Worm (Caenorhabditis elegans): ENCODE results near the gene F58G6.7.

- TF ChIP-seq nhr-11 (tag; optimal IDR thresholded peaks at IDR 0.05) (no peak), ama-1 (optimal IDR thresholded peaks at IDR 0.05) (no peak), unc-62 (GFP tag; optimal IDR thresholded peaks at IDR 0.05) (no peak), Y55F3AM.14 (GFP tag; optimal IDR thresholded peaks at IDR 0.05) (no peak), lin-39 (tag; optimal IDR thresholded peaks at IDR 0.05) (no peak), lsy-2 (tag; optimal IDR thresholded peaks at IDR 0.05) (no peak), lin-11 (tag; optimal IDR thresholded peaks at IDR 0.05) (no peak), skn-1 (tag; optimal IDR thresholded peaks at IDR 0.05) (no peak), snpc-4 (tag; optimal IDR thresholded peaks at IDR 0.05) (no peak), nhr-10 (tag; optimal IDR thresholded peaks at IDR 0.05) (no peak), egl-27 (tag; optimal IDR thresholded peaks at IDR 0.05) (no peak), nhr-77 (tag; optimal IDR thresholded peaks at IDR 0.05) (no peak), nhr-6 (tag; optimal IDR thresholded peaks at IDR 0.05) (no peak), elt-3 (tag; optimal IDR thresholded peaks at IDR 0.05) (no peak)
These were observed 3.6 kb downstream of the F58G6.7 start, which contains the start of gene acc-1 for ce11 chrIV:9657753-9658152.
